Worm (Caenorhabditis elegans) whole organism, L4 larva: Measurements from ENCODE around the gene F35H8.2.

Source experiments
- lin-13 ChIP-seq: fragments of 150-350 bp; optimal IDR thresholded peaks from 2 replicates; lab custom pipeline; 2014; ENCODE audit warnings: missing biosample characterization, missing genetic modification reagents, missing genetic modification characterization
- pha-4 ChIP-seq, 2 experiments: fragments of 150-350 bp in 1 of 2; fragments of 200-800 bp in 1 of 2; sonication (Bioruptor generic) in 1 of 2; IDR thresholded peaks in 1 of 2; optimal IDR thresholded peaks in 1 of 2; 2 replicates each; pipeline versions ENCODE4 v1.3.6 to Lab custom; 2014 to 2022; ENCODE audit warnings: missing genetic modification characterization in 2 of 2, missing genetic modification reagents in 2 of 2, missing biosample characterization in 1 of 2, missing compliant biosample characterization in 1 of 2

ce11 chrII:9558906-9559305 lies 3.6 kb downstream of the F35H8.2 start:
- TF ChIP-seq pha-4 (GFP tag; IDR thresholded peaks at IDR 0.05; lab: Robert Waterston, UW), result no peak
- no peak for TF ChIP-seq pha-4 (tag; optimal IDR thresholded peaks at IDR 0.05; lab: Kevin White, UChicago)
- no peak for TF ChIP-seq lin-13
